Worm (Caenorhabditis elegans): ENCODE measurements around the gene dmd-5.

Gene dmd-5

ce11 chrII:5774120-5774519 is at the start of gene dmd-5, which contains the start of gene F10C1.1:
dmd-5 (minus strand) TSS chrII:5774220.
F10C1.1 (plus strand) TSS chrII:5774229.
- no peak for TF ChIP-seq nfya-1 (tag; optimal IDR thresholded peaks at IDR 0.05)
- no peak for TF ChIP-seq ceh-2 (tag; optimal IDR thresholded peaks at IDR 0.05)
- TF ChIP-seq gmeb-2 (tag; optimal IDR thresholded peaks at IDR 0.05): no peak
- no peak for TF ChIP-seq eyg-1 (tag; optimal IDR thresholded peaks at IDR 0.05)
- no peak for TF ChIP-seq hlh-6 (tag; optimal IDR thresholded peaks at IDR 0.05)
- no peak for TF ChIP-seq elt-4 (tag; optimal IDR thresholded peaks at IDR 0.05)
- no peak for TF ChIP-seq mec-3 (tag; optimal IDR thresholded peaks at IDR 0.05; ENCODE audit: borderline replicate concordance)
- TF ChIP-seq pha-4 (tag; optimal IDR thresholded peaks at IDR 0.05): no peak
- TF ChIP-seq ztf-16 (tag; optimal IDR thresholded peaks at IDR 0.05): no peak
- no peak for TF ChIP-seq ceh-24 (tag; optimal IDR thresholded peaks at IDR 0.05)
- no peak for TF ChIP-seq fkh-6 (tag; optimal IDR thresholded peaks at IDR 0.05)
- TF ChIP-seq pqm-1 (tag; optimal IDR thresholded peaks at IDR 0.05): no peak
- no peak for TF ChIP-seq pha-2 (tag; optimal IDR thresholded peaks at IDR 0.05)
- TF ChIP-seq ama-1 (optimal IDR thresholded peaks at IDR 0.05): no peak
- no peak for TF ChIP-seq ceh-31 (tag; optimal IDR thresholded peaks at IDR 0.05)

- peak; percentile 84 for TF ChIP-seq ceh-48 (tag; optimal IDR thresholded peaks at IDR 0.05)
- no peak for TF ChIP-seq ahr-1 (tag; optimal IDR thresholded peaks at IDR 0.05)
Observed at ce11 chrII:5820282-5820762, 46.3 kb upstream of the dmd-5 start, which contains the start of gene ehs-1. ehs-1 (plus strand) TSS chrII:5820712.

- TF ChIP-seq unc-42 (tag; optimal IDR thresholded peaks at IDR 0.05) (peak; percentile 13), madf-2 (tag; optimal IDR thresholded peaks at IDR 0.05) (no peak), ceh-2 (tag; optimal IDR thresholded peaks at IDR 0.05) (peak; percentile 70), pros-1 (tag; optimal IDR thresholded peaks at IDR 0.05) (no peak), ceh-14 (tag; optimal IDR thresholded peaks at IDR 0.05) (peak; percentile 26), ahr-1 (tag; optimal IDR thresholded peaks at IDR 0.05) (no peak), sdc-2 (tag; optimal IDR thresholded peaks at IDR 0.05) (no peak), tbx-2 (tag; optimal IDR thresholded peaks at IDR 0.05) (peak; percentile 65), gmeb-2 (tag; optimal IDR thresholded peaks at IDR 0.05) (no peak), fkh-6 (tag; optimal IDR thresholded peaks at IDR 0.05) (peak; percentile 12), zip-5 (tag; optimal IDR thresholded peaks at IDR 0.05) (peak; percentile 24), hlh-8 (tag; optimal IDR thresholded peaks at IDR 0.05) (peak; percentile 11), C08G9.2 (tag; optimal IDR thresholded peaks at IDR 0.05) (peak; percentile 68), ref-2 (tag; optimal IDR thresholded peaks at IDR 0.05) (peak; percentile 48), ets-4 (tag; optimal IDR thresholded peaks at IDR 0.05) (peak; percentile 63), ceh-31 (tag; optimal IDR thresholded peaks at IDR 0.05) (peak; percentile 71), ceh-6 (GFP tag; optimal IDR thresholded peaks at IDR 0.05) (no peak), Y22D7AL.16 (tag; optimal IDR thresholded peaks at IDR 0.05) (no peak)
Observed at ce11 chrII:5819655-5820054, 45.6 kb upstream of the dmd-5 start.

ce11 chrII:5818298-5818697 is 44.3 kb upstream of the dmd-5 start, which contains the start of gene ZK1248.4:
ZK1248.4 (plus strand) TSS chrII:5818598.
- TF ChIP-seq madf-2 (tag; optimal IDR thresholded peaks at IDR 0.05) (no peak), ama-1 (optimal IDR thresholded peaks at IDR 0.05) (no peak), pha-2 (tag; optimal IDR thresholded peaks at IDR 0.05) (no peak), nhr-232 (tag; optimal IDR thresholded peaks at IDR 0.05) (no peak), ceh-14 (tag; optimal IDR thresholded peaks at IDR 0.05) (no peak), elt-2 (tag; optimal IDR thresholded peaks at IDR 0.05) (no peak), ceh-34 (tag; optimal IDR thresholded peaks at IDR 0.05) (no peak), unc-55 (GFP tag; optimal IDR thresholded peaks at IDR 0.05) (no peak), ahr-1 (tag; optimal IDR thresholded peaks at IDR 0.05) (no peak), ceh-19 (GFP tag; optimal IDR thresholded peaks at IDR 0.05) (no peak), ceh-31 (tag; optimal IDR thresholded peaks at IDR 0.05) (no peak), pqm-1 (tag; optimal IDR thresholded peaks at IDR 0.05) (no peak), sdc-2 (tag; optimal IDR thresholded peaks at IDR 0.05) (no peak), eyg-1 (tag; optimal IDR thresholded peaks at IDR 0.05) (no peak), gmeb-2 (tag; optimal IDR thresholded peaks at IDR 0.05) (no peak), ceh-18 (tag; optimal IDR thresholded peaks at IDR 0.05) (no peak), nhr-11 (tag; optimal IDR thresholded peaks at IDR 0.05) (no peak)

Measured in whole organism, late embryonic.